Fruit fly (Drosophila melanogaster) whole organism, adult: ENCODE data around the gene CG13047.

Experiments used
- CG11617 ChIP-seq: fragments of 200-800 bp; sonication (Bioruptor generic); optimal IDR thresholded peaks from 2 replicates; lab custom pipeline; 2017; ENCODE audit warnings: mild to moderate bottlenecking, missing biosample characterization, missing genetic modification reagents, missing genetic modification characterization
- CG12768 ChIP-seq: fragments of 200-800 bp; sonication (Bioruptor generic); optimal IDR thresholded peaks from 2 replicates; lab custom pipeline; 2017; ENCODE audit warnings: missing biosample characterization, missing genetic modification characterization, mild to moderate bottlenecking, moderate library complexity, missing genetic modification reagents
- CG33017 ChIP-seq: fragments of 200-800 bp; sonication (Bioruptor generic); optimal IDR thresholded peaks from 2 replicates; lab custom pipeline; 2018; ENCODE audit warnings: missing biosample characterization, mild to moderate bottlenecking, missing genetic modification characterization, moderate library complexity
- CG5204 ChIP-seq: fragments of 200-800 bp; sonication (Bioruptor generic); optimal IDR thresholded peaks from 2 replicates; lab custom pipeline; 2016; ENCODE audit warnings: missing biosample characterization, missing genetic modification characterization
- CG7101 ChIP-seq: fragments of 200-800 bp; sonication (Bioruptor generic); optimal IDR thresholded peaks from 2 replicates; lab custom pipeline; 2018; ENCODE audit warnings: missing biosample characterization, mild to moderate bottlenecking, missing genetic modification characterization, moderate library complexity
- Clk ChIP-seq: fragments of 200-800 bp; sonication (Bioruptor generic); optimal IDR thresholded peaks from 2 replicates; lab custom pipeline; 2017; ENCODE audit warnings: missing biosample characterization, missing genetic modification characterization
- Crg-1 ChIP-seq: fragments of 200-800 bp; sonication (Bioruptor generic); optimal IDR thresholded peaks from 2 replicates; lab custom pipeline; 2016; ENCODE audit warnings: missing biosample characterization, missing genetic modification characterization
- Hr96 ChIP-seq: fragments of 200-800 bp; sonication (Bioruptor generic); optimal IDR thresholded peaks from 2 replicates; lab custom pipeline; 2016; ENCODE audit warnings: missing biosample characterization, missing genetic modification characterization
- Mnt ChIP-seq: fragments of 200-800 bp; sonication (Bioruptor generic); optimal IDR thresholded peaks from 2 replicates; lab custom pipeline; 2016; ENCODE audit warnings: missing biosample characterization, mild to moderate bottlenecking, missing genetic modification characterization
- cic ChIP-seq: fragments of 200-800 bp; sonication (Bioruptor generic); optimal IDR thresholded peaks from 2 replicates; lab custom pipeline; 2017; ENCODE audit warnings: missing biosample characterization, mild to moderate bottlenecking, missing genetic modification characterization, moderate library complexity
- cnc ChIP-seq, 2 experiments: fragments of >200 bp; optimal IDR thresholded peaks; 2 replicates each; lab custom pipeline; 2017
- kay ChIP-seq: fragments of 200-800 bp; sonication (Bioruptor generic); peaks from one replicate; lab custom pipeline; 2016; ENCODE audit warnings: missing biosample characterization, missing genetic modification characterization, borderline replicate concordance
- ovo ChIP-seq: fragments of 200-800 bp; sonication (Bioruptor generic); optimal IDR thresholded peaks from 2 replicates; lab custom pipeline; 2016; ENCODE audit warnings: missing biosample characterization, missing genetic modification characterization
- toe ChIP-seq: fragments of 200-800 bp; sonication (Bioruptor generic); optimal IDR thresholded peaks from 2 replicates; lab custom pipeline; 2016; ENCODE audit warnings: missing biosample characterization, missing genetic modification characterization

dm6 chr3L:16289067-16289466 lies 3.9 kb upstream of the CG13047 start:
- TF ChIP-seq Crg-1 (GFP tag; lab: Kevin White, UChicago) (no peak), CG33017 (tag; lab: Kevin White, UChicago) (no peak), toe (GFP tag; lab: Kevin White, UChicago) (no peak), cic (no peak), cnc (optimal IDR thresholded peaks at IDR 0.05; lab: Kevin White, UChicago) (no peak), Hr96 (GFP tag; lab: Kevin White, UChicago) (no peak), ovo (GFP tag; lab: Kevin White, UChicago) (no peak), Clk (GFP tag; lab: Kevin White, UChicago) (no peak), CG11617 (GFP tag; lab: Kevin White, UChicago) (no peak), CG12768 (GFP tag; lab: Kevin White, UChicago) (no peak), CG5204 (GFP tag; lab: Kevin White, UChicago) (no peak), CG7101 (tag; lab: Kevin White, UChicago) (no peak), Mnt (GFP tag; lab: Kevin White, UChicago) (no peak), kay (GFP tag; lab: Kevin White, UChicago) (no peak)
